Worm (Caenorhabditis elegans) whole organism, mixed stage, embryonic: Measurements from ENCODE around the gene C46E10.8.
"Not testable (repeated sequence)": the region's sequence is repeated elsewhere in the genome, so short reads cannot be mapped to it uniquely, and the experiment has no call there.

Experiments
- M03D4.4 ChIP-seq: sonication (generic microtip); optimal IDR thresholded peaks from 2 replicates; lab custom pipeline; 2017; ENCODE audit warnings: mild to moderate bottlenecking, missing genetic modification characterization, missing compliant biosample characterization
- bed-3 ChIP-seq: fragments of 200-800 bp; sonication (Bioruptor generic); optimal IDR thresholded peaks from 3 replicates; lab custom pipeline; 2018; ENCODE audit warnings: mild to moderate bottlenecking, missing genetic modification characterization, moderate library complexity, missing compliant biosample characterization
- blmp-1 ChIP-seq: fragments of 150-350 bp; optimal IDR thresholded peaks from 2 replicates; lab custom pipeline; 2014; ENCODE audit warnings: missing biosample characterization, missing genetic modification characterization
- ceh-39 ChIP-seq: fragments of 150-350 bp; optimal IDR thresholded peaks from 2 replicates; lab custom pipeline; 2014; ENCODE audit warnings: missing biosample characterization, missing genetic modification characterization
- ceh-43 ChIP-seq: fragments of 200-800 bp; sonication (Bioruptor generic); optimal IDR thresholded peaks from 2 replicates; lab custom pipeline; 2018; ENCODE audit warnings: mild to moderate bottlenecking, missing genetic modification characterization, moderate library complexity, missing compliant biosample characterization
- ceh-83 ChIP-seq: fragments of 200-800 bp; sonication (Bioruptor generic); optimal IDR thresholded peaks from 2 replicates; lab custom pipeline; 2018; ENCODE audit warnings: mild to moderate bottlenecking, missing genetic modification characterization, missing compliant biosample characterization
- ces-1 ChIP-seq: fragments of 150-350 bp; optimal IDR thresholded peaks from 2 replicates; lab custom pipeline; 2014; ENCODE audit warnings: missing biosample characterization, missing genetic modification reagents, missing genetic modification characterization
- cnd-1 ChIP-seq: fragments of 200-800 bp; sonication (Bioruptor generic); optimal IDR thresholded peaks from 2 replicates; lab custom pipeline; 2018; ENCODE audit warnings: mild to moderate bottlenecking, missing genetic modification characterization, missing compliant biosample characterization
- drap-1 ChIP-seq: fragments of 200-800 bp; sonication (Bioruptor generic); optimal IDR thresholded peaks from 3 replicates; lab custom pipeline; 2018; ENCODE audit warnings: mild to moderate bottlenecking, missing genetic modification characterization, missing compliant biosample characterization
- elt-1 ChIP-seq: sonication (generic microtip); optimal IDR thresholded peaks from 2 replicates; lab custom pipeline; 2017; ENCODE audit warnings: missing genetic modification characterization, mild to moderate bottlenecking, missing compliant biosample characterization, antibody characterized with exemption, moderate library complexity, borderline replicate concordance; ENCODE audit not compliant: insufficient read depth
- elt-3 ChIP-seq: fragments of 150-350 bp; optimal IDR thresholded peaks from 2 replicates; lab custom pipeline; 2014; ENCODE audit warnings: missing biosample characterization, missing genetic modification characterization
- flh-1 ChIP-seq: fragments of 200-800 bp; sonication (Bioruptor generic); optimal IDR thresholded peaks from 2 replicates; lab custom pipeline; 2018; ENCODE audit warnings: mild to moderate bottlenecking, missing genetic modification characterization, moderate library complexity, missing compliant biosample characterization
- ham-2 ChIP-seq: fragments of 200-800 bp; sonication (Bioruptor generic); optimal IDR thresholded peaks from 2 replicates; lab custom pipeline; 2018; ENCODE audit warnings: mild to moderate bottlenecking, missing genetic modification characterization, missing compliant biosample characterization
- hlh-1 ChIP-seq: fragments of 150-350 bp; optimal IDR thresholded peaks from 2 replicates; lab custom pipeline; 2014; ENCODE audit warnings: missing biosample characterization, missing genetic modification reagents, missing genetic modification characterization
- lin-13 ChIP-seq: fragments of 150-350 bp; optimal IDR thresholded peaks from 2 replicates; lab custom pipeline; 2014; ENCODE audit warnings: missing biosample characterization, missing genetic modification characterization
- lin-32 ChIP-seq: fragments of 200-800 bp; sonication (Bioruptor generic); optimal IDR thresholded peaks from 2 replicates; lab custom pipeline; 2018; ENCODE audit warnings: mild to moderate bottlenecking, missing genetic modification characterization, missing compliant biosample characterization
- mep-1 ChIP-seq: fragments of 150-350 bp; optimal IDR thresholded peaks from 2 replicates; lab custom pipeline; 2017; ENCODE audit warnings: missing biosample characterization, missing genetic modification reagents, missing genetic modification characterization, inconsistent platforms
- mls-2 ChIP-seq: sonication (generic microtip); optimal IDR thresholded peaks from 2 replicates; lab custom pipeline; 2016; ENCODE audit warnings: mild to moderate bottlenecking, missing genetic modification characterization, moderate library complexity, missing compliant biosample characterization
- nhr-12 ChIP-seq: fragments of 150-350 bp; optimal IDR thresholded peaks from 2 replicates; lab custom pipeline; 2014; ENCODE audit warnings: missing biosample characterization, missing genetic modification characterization
- nhr-237 ChIP-seq: fragments of 150-350 bp; optimal IDR thresholded peaks from 2 replicates; lab custom pipeline; 2014; ENCODE audit warnings: missing biosample characterization, missing genetic modification characterization
- nhr-28 ChIP-seq: fragments of 150-350 bp; optimal IDR thresholded peaks from 2 replicates; lab custom pipeline; 2014; ENCODE audit warnings: missing biosample characterization, missing genetic modification characterization
- nhr-76 ChIP-seq: sonication (generic microtip); optimal IDR thresholded peaks from 2 replicates; lab custom pipeline; 2017; ENCODE audit warnings: missing biosample characterization, missing genetic modification characterization
- sem-2 ChIP-seq: fragments of 200-800 bp; sonication (Bioruptor generic); optimal IDR thresholded peaks from 2 replicates; lab custom pipeline; 2018; ENCODE audit warnings: mild to moderate bottlenecking, missing genetic modification characterization, missing compliant biosample characterization
- sptf-1 ChIP-seq: sonication (generic microtip); optimal IDR thresholded peaks from 2 replicates; lab custom pipeline; 2017; ENCODE audit warnings: mild to moderate bottlenecking, missing genetic modification characterization, moderate library complexity, missing compliant biosample characterization
- tbx-8 ChIP-seq: fragments of 200-800 bp; sonication (Bioruptor generic); optimal IDR thresholded peaks from 2 replicates; lab custom pipeline; 2018; ENCODE audit warnings: mild to moderate bottlenecking, missing genetic modification characterization, moderate library complexity, missing compliant biosample characterization
- unc-120 ChIP-seq: sonication (generic microtip); optimal IDR thresholded peaks from 2 replicates; lab custom pipeline; 2017; ENCODE audit warnings: missing genetic modification characterization, missing compliant biosample characterization; ENCODE audit not compliant: poor library complexity, severe bottlenecking
- unc-39 ChIP-seq: fragments of 150-350 bp; optimal IDR thresholded peaks from 2 replicates; lab custom pipeline; 2014; ENCODE audit warnings: missing biosample characterization, missing genetic modification characterization
- unc-62 ChIP-seq: fragments of 150-350 bp; optimal IDR thresholded peaks from 2 replicates; lab custom pipeline; 2014; ENCODE audit warnings: missing biosample characterization, missing genetic modification reagents, missing genetic modification characterization
- zip-8 ChIP-seq: fragments of 150-350 bp; optimal IDR thresholded peaks from 2 replicates; lab custom pipeline; 2014; ENCODE audit warnings: missing biosample characterization, missing genetic modification characterization
- ztf-11 ChIP-seq: fragments of 150-350 bp; optimal IDR thresholded peaks from 2 replicates; lab custom pipeline; 2014; ENCODE audit warnings: missing biosample characterization, missing genetic modification characterization

C46E10.8 gene

ce11 chrII:3764486-3764885, 36.6 kb upstream of the C46E10.8 start, which contains the start of gene srx-112:
Gene srx-112, minus strand, starts transcription at chrII:3764586.
- TF ChIP-seq tbx-8 (GFP tag; lab: Kevin White, UChicago) (no peak), drap-1 (GFP tag; lab: Kevin White, UChicago) (no peak), ceh-39 (no peak), ceh-83 (GFP tag; lab: Kevin White, UChicago) (no peak), nhr-76 (tag; lab: Kevin White, UChicago) (no peak), zip-8 (no peak), mep-1 (tag; lab: Kevin White, UChicago) (no peak), cnd-1 (tag; lab: Kevin White, UChicago) (no peak), ham-2 (no peak)

DNA sequence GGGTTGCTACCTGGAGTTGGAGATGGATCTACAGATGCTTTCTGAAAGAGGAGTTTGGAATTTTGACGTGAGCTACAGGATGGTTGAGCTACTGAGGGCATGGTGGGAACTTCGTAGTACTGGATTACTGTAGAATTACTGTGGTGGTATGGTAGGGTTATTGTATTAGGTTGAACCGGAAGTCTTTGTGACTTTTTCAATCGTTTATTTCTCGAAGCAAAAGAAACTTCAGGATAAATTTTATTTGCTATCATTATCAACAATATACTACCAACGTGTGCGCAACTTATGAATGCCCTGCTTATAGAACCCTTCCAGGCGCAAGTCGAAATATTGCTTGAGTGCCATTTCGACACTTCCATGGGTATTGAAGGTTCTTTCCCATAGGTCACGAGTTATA, 33.7 kb upstream of the C46E10.8 start, which contains the start of gene T24E12.6:
TSS of gene T24E12.6 (minus strand) at position 101 of the 400 bp plus-strand sequence.
- TF ChIP-seq mls-2 (tag; lab: Kevin White, UChicago); zip-8; unc-120: not testable (repeated sequence)

DNA sequence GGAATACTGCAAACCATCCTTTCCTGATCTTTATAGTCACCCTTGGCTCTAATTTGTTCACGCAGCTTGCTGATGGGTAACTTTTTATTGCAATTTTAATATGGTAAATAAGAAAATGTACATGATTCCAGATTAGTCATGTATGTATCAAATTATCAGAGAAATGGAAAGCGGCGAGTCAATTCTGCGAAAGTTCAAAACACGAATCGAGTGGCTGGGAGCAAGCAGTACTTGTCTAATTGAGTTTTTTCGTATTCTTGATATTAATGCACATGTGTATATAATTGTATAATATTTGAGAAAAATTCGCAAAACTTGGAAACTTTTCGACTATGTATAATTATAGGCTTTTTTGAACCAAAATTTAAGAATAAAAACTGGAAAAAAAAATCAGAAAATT, 31.1 kb upstream of the C46E10.8 start, which contains the start of gene T24E12.12:
TSS of gene T24E12.12 (plus strand) at position 281 of the 400 bp plus-strand sequence.
- TF ChIP-seq elt-3 (tag; lab: Kevin White, UChicago) (no peak), unc-120 (no peak), unc-62 (no peak), flh-1 (GFP tag; lab: Kevin White, UChicago) (no peak), drap-1 (GFP tag; lab: Kevin White, UChicago) (no peak)

DNA sequence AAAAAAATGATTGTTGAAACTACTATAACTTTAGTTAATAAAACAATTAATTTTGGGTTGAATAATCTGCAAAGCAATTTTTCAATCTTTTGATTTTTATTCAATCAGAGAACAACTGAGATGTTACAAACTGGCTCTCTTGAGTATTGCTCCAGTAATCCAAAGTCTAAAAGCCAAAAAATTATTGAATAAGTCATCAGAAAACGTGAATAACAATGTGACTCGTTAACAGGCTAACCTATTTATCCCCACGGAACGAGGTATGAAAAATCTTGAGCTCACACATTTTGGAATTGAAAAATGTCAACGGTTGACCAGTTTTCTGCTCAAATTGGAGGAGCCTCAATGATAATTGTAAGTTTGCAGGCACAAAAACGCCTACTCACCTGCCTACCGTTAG, 29.6 kb upstream of the C46E10.8 start, which contains the start of gene srx-111:
TSS of gene srx-111 (plus strand) at position 301 of the 400 bp plus-strand sequence.
- TF ChIP-seq hlh-1 (tag; lab: Kevin White, UChicago) (no peak), ceh-39 (no peak), mep-1 (tag; lab: Kevin White, UChicago) (no peak), zip-8 (no peak), sem-2 (no peak), nhr-28 (no peak), mls-2 (tag; lab: Kevin White, UChicago) (no peak)

ce11 chrII:3753598-3753997, 25.7 kb upstream of the C46E10.8 start, which contains the start of gene rcd-1:
Gene rcd-1, plus strand, starts transcription at chrII:3753898.
- no peak for TF ChIP-seq bed-3 (GFP tag; lab: Kevin White, UChicago)
- TF ChIP-seq nhr-237: no peak
- no peak for TF ChIP-seq unc-62
- no peak for TF ChIP-seq elt-1 (tag; lab: Kevin White, UChicago)
- TF ChIP-seq mep-1 (tag; lab: Kevin White, UChicago): no peak
- TF ChIP-seq M03D4.4 (tag; lab: Kevin White, UChicago): no peak
- no peak for TF ChIP-seq blmp-1 (tag; lab: Kevin White, UChicago)
- TF ChIP-seq flh-1 (GFP tag; lab: Kevin White, UChicago): no peak
- TF ChIP-seq nhr-12 (tag; lab: Kevin White, UChicago): no peak
- no peak for TF ChIP-seq ceh-43 (GFP tag; lab: Kevin White, UChicago)
- TF ChIP-seq elt-3 (tag; lab: Kevin White, UChicago): no peak
- no peak for TF ChIP-seq nhr-28
- TF ChIP-seq sptf-1 (tag; lab: Kevin White, UChicago): no peak
- no peak for TF ChIP-seq unc-39 (tag; lab: Kevin White, UChicago)
- TF ChIP-seq ztf-11: no peak
- TF ChIP-seq lin-32 (GFP tag; lab: Kevin White, UChicago): no peak
- TF ChIP-seq ces-1 (GFP tag; lab: Kevin White, UChicago): no peak
- no peak for TF ChIP-seq lin-13 (tag; lab: Kevin White, UChicago)
- no peak for TF ChIP-seq cnd-1 (tag; lab: Kevin White, UChicago)

DNA sequence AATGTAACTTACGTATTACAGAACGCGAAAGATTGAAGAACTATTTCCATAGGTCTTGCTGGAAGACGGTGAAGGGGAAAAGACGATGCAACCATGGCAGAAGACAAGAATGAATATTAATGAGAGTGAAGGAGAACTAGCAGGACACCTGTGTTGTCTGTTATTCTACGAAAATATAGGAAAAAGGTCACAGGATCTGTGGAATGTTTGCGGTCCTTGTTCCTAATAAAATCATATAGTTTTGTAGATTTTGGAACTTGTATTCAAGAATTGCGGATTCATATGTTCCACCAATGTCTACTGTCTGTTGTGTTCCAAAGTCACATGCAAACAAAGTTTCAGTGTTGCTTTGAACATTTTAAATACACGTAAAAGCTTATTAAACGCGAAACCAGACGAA, 24.3 kb upstream of the C46E10.8 start, which contains the start of gene sdz-11:
TSS of gene sdz-11 (minus strand) at position 101 of the 400 bp plus-strand sequence.
- TF ChIP-seq M03D4.4 (tag; lab: Kevin White, UChicago): no peak
